Fruit fly (Drosophila melanogaster) whole organism, embryonic: ENCODE measurements around the gene CG42366.
A peak's percentile ranks its signal among the peaks of the same experiment; 100 is the strongest.

ENCODE experiments used
- ATbp ChIP-seq: fragments of 200-800 bp; sonication (Bioruptor generic); optimal IDR thresholded peaks from 2 replicates; lab custom pipeline; 2017; ENCODE audit warnings: missing biosample characterization, mild to moderate bottlenecking, missing genetic modification characterization, missing genetic modification reagents
- Atf-2 ChIP-seq: fragments of 200-800 bp; sonication (Bioruptor generic); optimal IDR thresholded peaks from 2 replicates; lab custom pipeline; 2016; ENCODE audit warnings: missing biosample characterization, missing genetic modification characterization
- CG10209 ChIP-seq: fragments of 200-800 bp; sonication (Bioruptor generic); optimal IDR thresholded peaks from 3 replicates; lab custom pipeline; 2017; ENCODE audit warnings: missing biosample characterization, mild to moderate bottlenecking, missing genetic modification characterization, missing genetic modification reagents
- CG10267 ChIP-seq: fragments of 200-800 bp; sonication (Bioruptor generic); optimal IDR thresholded peaks from 2 replicates; lab custom pipeline; 2018; ENCODE audit warnings: missing biosample characterization, mild to moderate bottlenecking, missing genetic modification characterization, moderate library complexity
- CG11723 ChIP-seq: fragments of 200-800 bp; sonication (Bioruptor generic); optimal IDR thresholded peaks from 2 replicates; lab custom pipeline; 2017; ENCODE audit warnings: missing biosample characterization, mild to moderate bottlenecking, missing genetic modification characterization
- CG13624 ChIP-seq: fragments of 200-800 bp; sonication (Bioruptor generic); optimal IDR thresholded peaks from 2 replicates; lab custom pipeline; 2016; ENCODE audit warnings: missing biosample characterization, missing genetic modification characterization
- CG14710 ChIP-seq: fragments of 200-800 bp; sonication (Bioruptor generic); optimal IDR thresholded peaks from 3 replicates; lab custom pipeline; 2019; ENCODE audit warnings: missing biosample characterization, mild to moderate bottlenecking, missing genetic modification characterization, moderate library complexity
- CG1529 ChIP-seq: fragments of 200-800 bp; sonication (Bioruptor generic); optimal IDR thresholded peaks from 3 replicates; lab custom pipeline; 2018; ENCODE audit warnings: missing biosample characterization, missing genetic modification characterization
- CG15601 ChIP-seq: fragments of 200-800 bp; sonication (Bioruptor generic); optimal IDR thresholded peaks from 3 replicates; lab custom pipeline; 2019; ENCODE audit warnings: missing biosample characterization, mild to moderate bottlenecking, missing genetic modification characterization, moderate library complexity
- CG16815 ChIP-seq: fragments of 200-800 bp; sonication (Bioruptor generic); optimal IDR thresholded peaks from 3 replicates; lab custom pipeline; 2017; ENCODE audit warnings: missing biosample characterization, mild to moderate bottlenecking, missing genetic modification characterization
- CG17385 ChIP-seq: fragments of 200-800 bp; sonication (Bioruptor generic); optimal IDR thresholded peaks from 3 replicates; lab custom pipeline; 2018; ENCODE audit warnings: missing biosample characterization, mild to moderate bottlenecking, missing genetic modification characterization
- CG2875 ChIP-seq: fragments of 200-800 bp; sonication (Bioruptor generic); optimal IDR thresholded peaks from 2 replicates; lab custom pipeline; 2017; ENCODE audit warnings: missing biosample characterization, mild to moderate bottlenecking, missing genetic modification characterization, missing genetic modification reagents
- CG31388 ChIP-seq: fragments of 200-800 bp; sonication (Bioruptor generic); optimal IDR thresholded peaks from 2 replicates; lab custom pipeline; 2016; ENCODE audit warnings: missing biosample characterization, missing genetic modification characterization
- CG34376 ChIP-seq: fragments of 200-800 bp; sonication (Bioruptor generic); optimal IDR thresholded peaks from 2 replicates; lab custom pipeline; 2018; ENCODE audit warnings: missing biosample characterization, mild to moderate bottlenecking, missing genetic modification characterization
- CG4328 ChIP-seq: fragments of 200-800 bp; sonication (Bioruptor generic); optimal IDR thresholded peaks from 3 replicates; lab custom pipeline; 2017; ENCODE audit warnings: missing biosample characterization, missing genetic modification reagents, missing genetic modification characterization
- CG4707 ChIP-seq: fragments of 200-800 bp; sonication (Bioruptor generic); optimal IDR thresholded peaks from 2 replicates; lab custom pipeline; 2018; ENCODE audit warnings: missing biosample characterization, mild to moderate bottlenecking, missing genetic modification characterization, moderate library complexity
- CG6689 ChIP-seq: fragments of 200-800 bp; sonication (Bioruptor generic); IDR thresholded peaks from 2 replicates; pipeline ENCODE4 v1.3.6; 2022; ENCODE audit warnings: missing biosample characterization, missing genetic modification characterization
- CG6854 ChIP-seq: fragments of 200-800 bp; sonication (Bioruptor generic); optimal IDR thresholded peaks from 3 replicates; lab custom pipeline; 2017; ENCODE audit warnings: missing biosample characterization, mild to moderate bottlenecking, missing genetic modification characterization
- CG8290 ChIP-seq, 3 experiments: fragments of 200-800 bp; sonication (Bioruptor generic); optimal IDR thresholded peaks; 2 replicates each; lab custom pipeline; 2016 to 2019; ENCODE audit warnings: missing biosample characterization in 3 of 3, missing genetic modification characterization in 3 of 3, mild to moderate bottlenecking in 2 of 3, moderate library complexity in 1 of 3
- CG9817 ChIP-seq: fragments of 200-800 bp; sonication (Bioruptor generic); optimal IDR thresholded peaks from 2 replicates; lab custom pipeline; 2018; ENCODE audit warnings: missing biosample characterization, mild to moderate bottlenecking, missing genetic modification characterization, moderate library complexity
- CkIIα-i1 ChIP-seq: fragments of 200-800 bp; sonication (Bioruptor generic); IDR thresholded peaks from 2 replicates; pipeline ENCODE4 v1.3.6; 2022; ENCODE audit warnings: missing biosample characterization, missing genetic modification characterization
- D19A ChIP-seq: fragments of 200-800 bp; optimal IDR thresholded peaks from 3 replicates; lab custom pipeline; 2019; ENCODE audit warnings: missing biosample characterization, mild to moderate bottlenecking, missing genetic modification characterization, moderate library complexity
- Dbx ChIP-seq: fragments of 200-800 bp; sonication (Bioruptor generic); IDR thresholded peaks from 3 replicates; pipeline ENCODE4 v1.3.6; 2022; ENCODE audit warnings: missing biosample characterization, missing genetic modification characterization
- Dek ChIP-seq: fragments of 200-800 bp; sonication (Bioruptor generic); optimal IDR thresholded peaks from 3 replicates; lab custom pipeline; 2019; ENCODE audit warnings: missing biosample characterization, mild to moderate bottlenecking, missing genetic modification characterization, moderate library complexity
- Dip2 ChIP-seq: fragments of 200-800 bp; sonication (Bioruptor generic); IDR thresholded peaks from 2 replicates; pipeline ENCODE4 v1.3.6; 2022; ENCODE audit warnings: missing biosample characterization, missing genetic modification characterization
- H2.0 ChIP-seq: fragments of 200-800 bp; sonication (Bioruptor generic); IDR thresholded peaks from 2 replicates; pipeline ENCODE4 v1.3.6; 2022; ENCODE audit warnings: missing biosample characterization, missing genetic modification characterization
- HLH4C ChIP-seq: fragments of 200-800 bp; sonication (Bioruptor generic); IDR thresholded peaks from 3 replicates; pipeline ENCODE4 v1.3.6; 2022; ENCODE audit warnings: missing biosample characterization, missing genetic modification characterization; ENCODE audit not compliant: partially characterized antibody
- Hmr ChIP-seq: fragments of 200-800 bp; sonication (Bioruptor generic); optimal IDR thresholded peaks from 3 replicates; lab custom pipeline; 2017; ENCODE audit warnings: mild to moderate bottlenecking, missing biosample characterization, missing genetic modification reagents, missing genetic modification characterization
- Mrtf ChIP-seq: fragments of 200-800 bp; sonication (Bioruptor generic); IDR thresholded peaks from 3 replicates; pipeline ENCODE4 v1.3.6; 2022; ENCODE audit warnings: missing biosample characterization, missing genetic modification characterization
- NC2β ChIP-seq: fragments of 200-800 bp; sonication (Bioruptor generic); optimal IDR thresholded peaks from 2 replicates; lab custom pipeline; 2016; ENCODE audit warnings: missing biosample characterization, missing genetic modification characterization
- NFAT ChIP-seq: fragments of 200-800 bp; sonication (Bioruptor generic); IDR thresholded peaks from 2 replicates; pipeline ENCODE4 v1.3.6; 2022; ENCODE audit warnings: missing biosample characterization, missing genetic modification characterization
- Neu2 ChIP-seq: fragments of 200-800 bp; sonication (Bioruptor generic); optimal IDR thresholded peaks from 3 replicates; lab custom pipeline; 2016; ENCODE audit warnings: missing biosample characterization, missing genetic modification characterization, borderline replicate concordance
- PHDP ChIP-seq: fragments of 200-800 bp; sonication (Bioruptor generic); optimal IDR thresholded peaks from 3 replicates; lab custom pipeline; 2018; ENCODE audit warnings: missing biosample characterization, mild to moderate bottlenecking, missing genetic modification characterization, moderate library complexity
- Sox100B ChIP-seq: fragments of 200-800 bp; sonication (Bioruptor generic); optimal IDR thresholded peaks from 3 replicates; lab custom pipeline; 2018; ENCODE audit warnings: missing biosample characterization, mild to moderate bottlenecking, missing genetic modification characterization
- chn ChIP-seq: fragments of 200-800 bp; sonication (Bioruptor generic); optimal IDR thresholded peaks from 2 replicates; lab custom pipeline; 2016; ENCODE audit warnings: missing biosample characterization, missing genetic modification characterization
- crc ChIP-seq: fragments of 200-800 bp; sonication (Bioruptor generic); optimal IDR thresholded peaks from 2 replicates; lab custom pipeline; 2016; ENCODE audit warnings: missing biosample characterization, missing genetic modification characterization
- disco-r ChIP-seq: fragments of 200-800 bp; sonication (Bioruptor generic); optimal IDR thresholded peaks from 2 replicates; lab custom pipeline; 2016; ENCODE audit warnings: missing biosample characterization, missing genetic modification characterization
- dm ChIP-seq: fragments of 200-800 bp; sonication (Bioruptor generic); optimal IDR thresholded peaks from 3 replicates; lab custom pipeline; 2016; ENCODE audit warnings: missing biosample characterization, missing genetic modification characterization
- exex ChIP-seq: fragments of 200-800 bp; sonication (Bioruptor generic); optimal IDR thresholded peaks from 4 replicates; lab custom pipeline; 2018; ENCODE audit warnings: missing biosample characterization, mild to moderate bottlenecking, missing genetic modification characterization, moderate library complexity
- fd3F ChIP-seq: fragments of 200-800 bp; sonication (Bioruptor generic); optimal IDR thresholded peaks from 2 replicates; lab custom pipeline; 2018; ENCODE audit warnings: missing biosample characterization, mild to moderate bottlenecking, missing genetic modification characterization, moderate library complexity
- her ChIP-seq: fragments of 200-800 bp; sonication (Bioruptor generic); optimal IDR thresholded peaks from 2 replicates; lab custom pipeline; 2016; ENCODE audit warnings: missing biosample characterization, missing genetic modification characterization
- odd ChIP-seq: fragments of 200-800 bp; sonication (Bioruptor generic); optimal IDR thresholded peaks from 2 replicates; lab custom pipeline; 2017; ENCODE audit warnings: missing biosample characterization, mild to moderate bottlenecking, missing genetic modification characterization
- p53 ChIP-seq: fragments of 200-800 bp; sonication (Bioruptor generic); optimal IDR thresholded peaks from 2 replicates; lab custom pipeline; 2016; ENCODE audit warnings: missing biosample characterization, missing genetic modification characterization
- row ChIP-seq: fragments of 200-800 bp; sonication (Bioruptor generic); IDR thresholded peaks from 3 replicates; pipeline ENCODE4 v1.3.6; 2022; ENCODE audit warnings: missing biosample characterization, missing genetic modification characterization
- salm ChIP-seq: fragments of 200-800 bp; sonication (Bioruptor generic); optimal IDR thresholded peaks from 2 replicates; lab custom pipeline; 2018; ENCODE audit warnings: missing biosample characterization, mild to moderate bottlenecking, missing genetic modification characterization
- sima ChIP-seq: fragments of 200-800 bp; sonication (Bioruptor generic); optimal IDR thresholded peaks from 2 replicates; lab custom pipeline; 2016; ENCODE audit warnings: missing biosample characterization, missing genetic modification characterization
- slp2 ChIP-seq: fragments of 200-800 bp; sonication (Bioruptor generic); optimal IDR thresholded peaks from 2 replicates; lab custom pipeline; 2016; ENCODE audit warnings: missing biosample characterization, missing genetic modification characterization
- sob ChIP-seq: fragments of 200-800 bp; sonication (Bioruptor generic); IDR thresholded peaks from 2 replicates; pipeline ENCODE4 v1.3.6; 2022; ENCODE audit warnings: missing biosample characterization, missing genetic modification characterization
- tup ChIP-seq: fragments of 200-800 bp; sonication (Bioruptor generic); optimal IDR thresholded peaks from 2 replicates; lab custom pipeline; 2016; ENCODE audit warnings: missing biosample characterization, mild to moderate bottlenecking, missing genetic modification characterization, moderate library complexity
- zf30C ChIP-seq: fragments of 200-800 bp; sonication (Bioruptor generic); optimal IDR thresholded peaks from 3 replicates; lab custom pipeline; 2018; ENCODE audit warnings: missing biosample characterization, mild to moderate bottlenecking, missing genetic modification characterization

The CG42366 gene

dm6 chr2L:9908468-9908967 lies 16.4 kb upstream of the CG42366 start, which contains the start of gene CG13124 (continued):
- TF ChIP-seq H2.0 (GFP tag; lab: Robert Waterston, UW) (no peak), odd (no peak), PHDP (tag; lab: Kevin White, UChicago) (peak; percentile 50), Sox100B (GFP tag; lab: Kevin White, UChicago) (no peak), CG34376 (GFP tag; lab: Kevin White, UChicago) (peak; percentile 62), dm (no peak), Mrtf (GFP tag; lab: Robert Waterston, UW) (no peak), CG2875 (GFP tag; lab: Kevin White, UChicago) (no peak), disco-r (GFP tag; lab: Kevin White, UChicago) (no peak), CG1529 (GFP tag; lab: Kevin White, UChicago) (no peak), NC2β (GFP tag; lab: Kevin White, UChicago) (peak; percentile 7), HLH4C (no peak), crc (GFP tag; lab: Kevin White, UChicago) (no peak), her (peak; percentile 21), D19A (tag; lab: Kevin White, UChicago) (no peak), sob (GFP tag; lab: Robert Waterston, UW) (no peak), exex (tag; lab: Kevin White, UChicago) (no peak), CG11723 (GFP tag; lab: Kevin White, UChicago) (no peak), chn (no peak), zf30C (GFP tag; lab: Kevin White, UChicago) (no peak), Dbx (GFP tag; lab: Robert Waterston, UW) (peak; percentile 42; the same call in 1 of the 3 replicates), Neu2 (GFP tag; lab: Kevin White, UChicago) (no peak), CG31388 (no peak), CG8290 (GFP tag; optimal IDR thresholded peaks at IDR 0.05; lab: Kevin White, UChicago) (no peak), CG8290 (tag; optimal IDR thresholded peaks at IDR 0.05; lab: Kevin White, UChicago) (peak in 1 of 2 experiments; percentile 46), p53 (GFP tag; lab: Kevin White, UChicago) (no peak), CG14710 (tag; lab: Kevin White, UChicago) (no peak), CG10209 (GFP tag; lab: Kevin White, UChicago) (no peak), CG10267 (tag; lab: Kevin White, UChicago) (peak; percentile 0), Dek (tag; lab: Kevin White, UChicago) (no peak), CG9817 (tag; lab: Kevin White, UChicago) (no peak), CG6689 (no peak), CG6854 (GFP tag; lab: Kevin White, UChicago) (peak; percentile 42), slp2 (no peak), fd3F (GFP tag; lab: Kevin White, UChicago) (no peak), Dip2 (GFP tag; lab: Robert Waterston, UW) (no peak), tup (GFP tag; lab: Kevin White, UChicago) (no peak), CG16815 (GFP tag; lab: Kevin White, UChicago) (no peak), CG13624 (GFP tag; lab: Kevin White, UChicago) (peak; percentile 22), CG4328 (GFP tag; lab: Kevin White, UChicago) (no peak), ATbp (GFP tag; lab: Kevin White, UChicago) (peak; percentile 16), salm (tag; lab: Kevin White, UChicago) (peak; percentile 16), NFAT (peak; percentile 25; the same call in 1 of the 2 replicates), CG15601 (tag; lab: Kevin White, UChicago) (no peak), Atf-2 (GFP tag; lab: Kevin White, UChicago) (no peak), CG4707 (GFP tag; lab: Kevin White, UChicago) (no peak), Hmr (peak; percentile 55), row (peak; percentile 70), CG17385 (GFP tag; lab: Kevin White, UChicago) (peak; percentile 58), CkIIα-i1 (GFP tag; lab: Robert Waterston, UW) (no peak), sima (GFP tag; lab: Kevin White, UChicago) (no peak)
